Worm (Caenorhabditis elegans) whole organism, mixed stage, embryonic: ENCODE measurements around the gene oac-21.

ENCODE experiments used
- ces-1 ChIP-seq: fragments of 150-350 bp; optimal IDR thresholded peaks from 2 replicates; lab custom pipeline; 2014; ENCODE audit warnings: missing biosample characterization, missing genetic modification reagents, missing genetic modification characterization
- elt-3 ChIP-seq: fragments of 150-350 bp; optimal IDR thresholded peaks from 2 replicates; lab custom pipeline; 2014; ENCODE audit warnings: missing biosample characterization, missing genetic modification characterization
- lsy-2 ChIP-seq: fragments of 150-350 bp; optimal IDR thresholded peaks from 2 replicates; lab custom pipeline; 2014; ENCODE audit warnings: missing biosample characterization, missing genetic modification characterization
- mab-5 ChIP-seq: fragments of 150-350 bp; optimal IDR thresholded peaks from 2 replicates; lab custom pipeline; 2014; ENCODE audit warnings: missing biosample characterization, missing genetic modification characterization
- mep-1 ChIP-seq: fragments of 150-350 bp; optimal IDR thresholded peaks from 2 replicates; lab custom pipeline; 2017; ENCODE audit warnings: missing biosample characterization, missing genetic modification reagents, missing genetic modification characterization, inconsistent platforms
- nhr-12 ChIP-seq: fragments of 150-350 bp; optimal IDR thresholded peaks from 2 replicates; lab custom pipeline; 2014; ENCODE audit warnings: missing biosample characterization, missing genetic modification characterization
- nhr-2 ChIP-seq: fragments of 150-350 bp; optimal IDR thresholded peaks from 2 replicates; lab custom pipeline; 2014; ENCODE audit warnings: missing biosample characterization, missing genetic modification characterization
- nhr-28 ChIP-seq: fragments of 150-350 bp; optimal IDR thresholded peaks from 2 replicates; lab custom pipeline; 2014; ENCODE audit warnings: missing biosample characterization, missing genetic modification characterization
- nhr-76 ChIP-seq: sonication (generic microtip); optimal IDR thresholded peaks from 2 replicates; lab custom pipeline; 2017; ENCODE audit warnings: missing biosample characterization, missing genetic modification characterization
- pha-4 ChIP-seq: fragments of 150-350 bp; optimal IDR thresholded peaks from 2 replicates; lab custom pipeline; 2018; ENCODE audit warnings: missing biosample characterization, missing genetic modification reagents, missing genetic modification characterization
- snpc-4 ChIP-seq: fragments of 150-350 bp; optimal IDR thresholded peaks from 2 replicates; lab custom pipeline; 2014; ENCODE audit warnings: missing biosample characterization, missing genetic modification characterization
- sptf-1 ChIP-seq: sonication (generic microtip); optimal IDR thresholded peaks from 2 replicates; lab custom pipeline; 2017; ENCODE audit warnings: mild to moderate bottlenecking, missing genetic modification characterization, moderate library complexity, missing compliant biosample characterization
- unc-120 ChIP-seq: sonication (generic microtip); optimal IDR thresholded peaks from 2 replicates; lab custom pipeline; 2017; ENCODE audit warnings: missing genetic modification characterization, missing compliant biosample characterization; ENCODE audit not compliant: poor library complexity, severe bottlenecking
- unc-62 ChIP-seq: fragments of 150-350 bp; optimal IDR thresholded peaks from 2 replicates; lab custom pipeline; 2014; ENCODE audit warnings: missing biosample characterization, missing genetic modification reagents, missing genetic modification characterization

ce11 chrIV:3919506-3919905 is 30.4 kb downstream of the oac-21 start, which contains the start of gene srz-19:
- TF ChIP-seq nhr-28 (tag; lab: Kevin White, UChicago) (no peak), ces-1 (GFP tag; lab: Kevin White, UChicago) (no peak), nhr-12 (no peak), snpc-4 (tag; lab: Kevin White, UChicago) (no peak), nhr-76 (tag; lab: Kevin White, UChicago) (no peak), lsy-2 (tag; lab: Kevin White, UChicago) (no peak), elt-3 (tag; lab: Kevin White, UChicago) (no peak), unc-120 (tag; lab: Kevin White, UChicago) (no peak), mep-1 (tag; lab: Kevin White, UChicago) (no peak), unc-62 (no peak), pha-4 (tag; lab: Kevin White, UChicago) (no peak), nhr-2 (tag; lab: Kevin White, UChicago) (no peak), mab-5 (no peak), sptf-1 (no peak)
